Worm (Caenorhabditis elegans) whole organism, young adult: ENCODE results near the gene W06G6.10.

ENCODE experiments used
- B0035.1 ChIP-seq: sonication (generic microtip); optimal IDR thresholded peaks from 2 replicates; lab custom pipeline; 2016; ENCODE audit warnings: missing genetic modification characterization, mild to moderate bottlenecking, missing compliant biosample characterization, missing genotype, missing genetic modification reagents
- B0336.3 ChIP-seq: fragments of 200-800 bp; sonication (Bioruptor generic); IDR thresholded peaks from 2 replicates; pipeline ENCODE4 v1.3.6; 2022; ENCODE audit warnings: missing genetic modification characterization, missing compliant biosample characterization
- Y95B8A.8 ChIP-seq: fragments of 200-800 bp; sonication (Bioruptor generic); IDR thresholded peaks from 2 replicates; pipeline ENCODE4 v1.3.6; 2022; ENCODE audit warnings: missing genetic modification reagents, missing genetic modification characterization, missing compliant biosample characterization
- dpl-1 ChIP-seq: fragments of 150-350 bp; optimal IDR thresholded peaks from 2 replicates; lab custom pipeline; 2014; ENCODE audit warnings: missing biosample characterization, missing genetic modification reagents, missing genetic modification characterization
- mxl-1 ChIP-seq: sonication (generic microtip); optimal IDR thresholded peaks from 2 replicates; lab custom pipeline; 2016; ENCODE audit warnings: missing genetic modification characterization, missing compliant biosample characterization
- nhr-90 ChIP-seq: sonication (generic microtip); optimal IDR thresholded peaks from 2 replicates; lab custom pipeline; 2016; ENCODE audit warnings: missing genotype, mild to moderate bottlenecking, missing genetic modification characterization, missing compliant biosample characterization
- snpc-3.4 ChIP-seq: sonication (generic microtip); optimal IDR thresholded peaks from 2 replicates; lab custom pipeline; 2017; ENCODE audit warnings: missing genetic modification characterization, mild to moderate bottlenecking, missing compliant biosample characterization, antibody characterized with exemption, moderate library complexity, missing genotype, missing genetic modification reagents
- sptf-2 ChIP-seq: fragments of 200-800 bp; sonication (Bioruptor generic); optimal IDR thresholded peaks from 2 replicates; lab custom pipeline; 2018; ENCODE audit warnings: mild to moderate bottlenecking, missing genetic modification characterization, missing compliant biosample characterization
- unc-130 ChIP-seq: sonication (generic microtip); optimal IDR thresholded peaks from 2 replicates; lab custom pipeline; 2016; ENCODE audit warnings: missing genetic modification reagents, missing genetic modification characterization, missing compliant biosample characterization

DNA sequence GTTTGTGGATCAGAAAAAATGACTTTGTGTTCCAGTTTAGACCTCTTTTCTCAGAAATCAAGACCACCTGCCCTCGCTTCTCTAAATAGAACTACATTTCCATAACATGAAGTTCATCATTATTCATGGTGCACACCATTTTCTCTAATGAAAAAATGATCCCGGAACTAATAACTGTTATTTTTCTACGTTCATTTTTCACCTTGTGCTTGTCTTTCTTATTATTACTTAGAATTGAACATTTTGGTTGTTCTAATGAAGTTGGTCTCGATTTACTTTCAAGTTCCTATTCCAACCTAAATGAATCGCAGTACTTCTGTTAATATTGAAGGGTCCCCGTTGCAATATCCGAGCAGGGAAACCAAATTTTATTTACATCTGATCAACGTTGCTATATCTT lies 35.9 kb upstream of the W06G6.10 start, which contains the start of gene srw-36:
- TF ChIP-seq dpl-1 (GFP tag; lab: Kevin White, UChicago) (no peak), Y95B8A.8 (no peak), B0336.3 (no peak), nhr-90 (tag; lab: Kevin White, UChicago) (no peak), sptf-2 (no peak), unc-130 (no peak), snpc-3.4 (tag; lab: Kevin White, UChicago) (no peak), mxl-1 (tag; lab: Kevin White, UChicago) (no peak), B0035.1 (tag; lab: Kevin White, UChicago) (no peak)
